Worm (Caenorhabditis elegans): ENCODE data around the gene srw-62.

ce11 chrII:7857485-7858010 lies 32.3 kb downstream of the srw-62 start, which contains the start of the genes cec-3 and T09A5.15:
- TF ChIP-seq ces-1 (GFP tag; optimal IDR thresholded peaks at IDR 0.05) = no peak
- no peak for TF ChIP-seq nhr-76 (tag; optimal IDR thresholded peaks at IDR 0.05)
- no peak for TF ChIP-seq cey-2 (tag; optimal IDR thresholded peaks at IDR 0.05; ENCODE audit: borderline replicate concordance, insufficient read depth)
- no peak for TF ChIP-seq ceh-62 (tag; optimal IDR thresholded peaks at IDR 0.05)
- TF ChIP-seq nhr-28 (tag; optimal IDR thresholded peaks at IDR 0.05) = peak; percentile 26
- no peak for TF ChIP-seq F44E2.7 (GFP tag; IDR thresholded peaks at IDR 0.05)
